Worm (Caenorhabditis elegans) whole organism, late embryonic: ENCODE data around the gene F42H10.2.

Experiments used
- C38D4.7 ChIP-seq: fragments of 200-800 bp; sonication (Bioruptor generic); optimal IDR thresholded peaks from 2 replicates; lab custom pipeline; 2018; ENCODE audit warnings: mild to moderate bottlenecking, missing genetic modification characterization, moderate library complexity, missing compliant biosample characterization
- F13H6.1 ChIP-seq: sonication (generic microtip); optimal IDR thresholded peaks from 2 replicates; lab custom pipeline; 2016; ENCODE audit warnings: missing genetic modification characterization, missing compliant biosample characterization
- K02D7.2 ChIP-seq: sonication (generic microtip); optimal IDR thresholded peaks from 2 replicates; lab custom pipeline; 2017; ENCODE audit warnings: mild to moderate bottlenecking, missing genetic modification characterization, missing compliant biosample characterization
- T23F11.4 ChIP-seq: fragments of 200-800 bp; sonication (Bioruptor generic); optimal IDR thresholded peaks from 2 replicates; lab custom pipeline; 2018; ENCODE audit warnings: mild to moderate bottlenecking, missing genetic modification characterization, missing compliant biosample characterization
- ama-1 ChIP-seq: fragments of 150-350 bp; optimal IDR thresholded peaks from 2 replicates; lab custom pipeline; 2014
- ceh-18 ChIP-seq: sonication (generic microtip); optimal IDR thresholded peaks from 2 replicates; lab custom pipeline; 2016; ENCODE audit warnings: missing genetic modification characterization, missing compliant biosample characterization
- ceh-2 ChIP-seq: sonication (generic microtip); optimal IDR thresholded peaks from 2 replicates; lab custom pipeline; 2016; ENCODE audit warnings: missing genotype, missing genetic modification characterization, missing compliant biosample characterization
- ceh-24 ChIP-seq: sonication (generic microtip); optimal IDR thresholded peaks from 2 replicates; lab custom pipeline; 2016; ENCODE audit warnings: mild to moderate bottlenecking, missing genetic modification characterization, missing compliant biosample characterization
- ceh-31 ChIP-seq: sonication (generic microtip); optimal IDR thresholded peaks from 2 replicates; lab custom pipeline; 2016; ENCODE audit warnings: missing genetic modification characterization, missing compliant biosample characterization
- ceh-45 ChIP-seq: fragments of 200-800 bp; sonication (Bioruptor generic); IDR thresholded peaks from 2 replicates; pipeline ENCODE4 v1.3.6; 2022; ENCODE audit warnings: missing genetic modification reagents, missing genetic modification characterization, missing compliant biosample characterization
- ceh-6 ChIP-seq: fragments of 200-800 bp; sonication (Bioruptor generic); optimal IDR thresholded peaks from 2 replicates; lab custom pipeline; 2018; ENCODE audit warnings: mild to moderate bottlenecking, missing genetic modification characterization, missing compliant biosample characterization
- che-1 ChIP-seq: sonication (generic microtip); optimal IDR thresholded peaks from 2 replicates; lab custom pipeline; 2016; ENCODE audit warnings: mild to moderate bottlenecking, missing genetic modification characterization, missing compliant biosample characterization
- dmd-4 ChIP-seq: sonication (generic microtip); optimal IDR thresholded peaks from 2 replicates; lab custom pipeline; 2016; ENCODE audit warnings: borderline replicate concordance, missing genetic modification characterization, missing compliant biosample characterization
- dve-1 ChIP-seq: sonication (generic microtip); optimal IDR thresholded peaks from 2 replicates; lab custom pipeline; 2017; ENCODE audit warnings: antibody characterized with exemption, mild to moderate bottlenecking, missing genetic modification characterization, missing compliant biosample characterization
- elt-4 ChIP-seq: sonication (generic microtip); optimal IDR thresholded peaks from 2 replicates; lab custom pipeline; 2016; ENCODE audit warnings: missing genetic modification characterization, missing compliant biosample characterization
- fkh-6 ChIP-seq: sonication (generic microtip); optimal IDR thresholded peaks from 2 replicates; lab custom pipeline; 2016; ENCODE audit warnings: missing genetic modification characterization, missing compliant biosample characterization
- hlh-13 ChIP-seq: fragments of 200-800 bp; sonication (Bioruptor generic); optimal IDR thresholded peaks from 2 replicates; lab custom pipeline; 2018; ENCODE audit warnings: mild to moderate bottlenecking, missing genetic modification characterization, missing compliant biosample characterization
- hlh-15 ChIP-seq: sonication (generic microtip); optimal IDR thresholded peaks from 2 replicates; lab custom pipeline; 2016; ENCODE audit warnings: missing genetic modification characterization, missing compliant biosample characterization
- hlh-6 ChIP-seq: sonication (generic microtip); optimal IDR thresholded peaks from 2 replicates; lab custom pipeline; 2016; ENCODE audit warnings: missing genotype, missing genetic modification characterization, missing compliant biosample characterization
- lim-6 ChIP-seq: sonication (generic microtip); optimal IDR thresholded peaks from 2 replicates; lab custom pipeline; 2016; ENCODE audit warnings: missing genetic modification characterization, missing compliant biosample characterization
- nfya-1 ChIP-seq: sonication (generic microtip); optimal IDR thresholded peaks from 2 replicates; lab custom pipeline; 2017; ENCODE audit warnings: missing genetic modification characterization, mild to moderate bottlenecking, missing compliant biosample characterization, antibody characterized with exemption, moderate library complexity
- nhr-11 ChIP-seq: fragments of 150-350 bp; optimal IDR thresholded peaks from 2 replicates; lab custom pipeline; 2014; ENCODE audit warnings: missing biosample characterization, missing genetic modification characterization
- nhr-232 ChIP-seq: sonication (generic microtip); optimal IDR thresholded peaks from 2 replicates; lab custom pipeline; 2016; ENCODE audit warnings: missing genetic modification characterization, missing compliant biosample characterization
- odd-2 ChIP-seq: sonication (generic microtip); optimal IDR thresholded peaks from 2 replicates; lab custom pipeline; 2017; ENCODE audit warnings: antibody characterized with exemption, mild to moderate bottlenecking, missing genetic modification characterization, missing compliant biosample characterization
- pag-3 ChIP-seq: sonication (generic microtip); optimal IDR thresholded peaks from 2 replicates; lab custom pipeline; 2016; ENCODE audit warnings: missing compliant biosample characterization, missing genetic modification characterization, borderline replicate concordance
- pax-1 ChIP-seq: fragments of 150-350 bp; optimal IDR thresholded peaks from 2 replicates; lab custom pipeline; 2014; ENCODE audit warnings: missing biosample characterization, missing genetic modification characterization
- pha-2 ChIP-seq: sonication (generic microtip); optimal IDR thresholded peaks from 2 replicates; lab custom pipeline; 2017; ENCODE audit warnings: mild to moderate bottlenecking, missing genetic modification characterization, missing compliant biosample characterization
- pha-4 ChIP-seq: fragments of 150-350 bp; optimal IDR thresholded peaks from 2 replicates; lab custom pipeline; 2018; ENCODE audit warnings: missing biosample characterization, missing genetic modification reagents, missing genetic modification characterization
- ref-2 ChIP-seq: sonication (generic microtip); optimal IDR thresholded peaks from 2 replicates; lab custom pipeline; 2016; ENCODE audit warnings: missing genetic modification characterization, missing compliant biosample characterization
- sox-2 ChIP-seq: fragments of 200-800 bp; sonication (Bioruptor generic); IDR thresholded peaks from 2 replicates; pipeline ENCODE4 v1.3.6; 2022; ENCODE audit warnings: missing genetic modification reagents, missing genetic modification characterization, missing compliant biosample characterization
- syd-9 ChIP-seq: sonication (generic microtip); optimal IDR thresholded peaks from 2 replicates; lab custom pipeline; 2016; ENCODE audit warnings: mild to moderate bottlenecking, missing genetic modification characterization, moderate library complexity, missing compliant biosample characterization
- tbx-2 ChIP-seq: sonication (generic microtip); optimal IDR thresholded peaks from 2 replicates; lab custom pipeline; 2016; ENCODE audit warnings: missing genetic modification characterization, missing compliant biosample characterization
- unc-3 ChIP-seq, 2 experiments: fragments of 200-800 bp in 1 of 2; sonication (Bioruptor generic) in 1 of 2; sonication (generic microtip) in 1 of 2; conservative IDR thresholded peaks in 1 of 2; optimal IDR thresholded peaks in 1 of 2; 2 replicates each; pipeline versions ENCODE4 v1.3.6 to Lab custom; 2016 to 2022; ENCODE audit warnings: missing compliant biosample characterization in 2 of 2, missing genetic modification characterization in 2 of 2, missing genetic modification reagents in 1 of 2
- unc-55 ChIP-seq: sonication (generic microtip); optimal IDR thresholded peaks from 2 replicates; lab custom pipeline; 2017; ENCODE audit warnings: missing biosample characterization, missing genetic modification reagents, missing genetic modification characterization
- unc-86 ChIP-seq: sonication (generic microtip); optimal IDR thresholded peaks from 2 replicates; lab custom pipeline; 2016; ENCODE audit warnings: missing genetic modification characterization, missing compliant biosample characterization
- ztf-16 ChIP-seq: sonication (generic microtip); optimal IDR thresholded peaks from 2 replicates; lab custom pipeline; 2017; ENCODE audit warnings: missing genetic modification characterization, missing compliant biosample characterization

F42H10.2 gene

ce11 chrIII:8457605-8458004 is 32.8 kb upstream of the F42H10.2 start:
- TF ChIP-seq lim-6 (tag; lab: Kevin White, UChicago) (no peak), ceh-45 (GFP tag; lab: Robert Waterston, UW) (no peak), K02D7.2 (tag; lab: Kevin White, UChicago) (no peak), sox-2 (GFP tag; lab: Robert Waterston, UW) (no peak), fkh-6 (tag; lab: Kevin White, UChicago) (no peak), ceh-18 (tag; lab: Kevin White, UChicago) (no peak), pha-4 (tag; lab: Kevin White, UChicago) (no peak), ceh-24 (no peak), pha-2 (no peak), hlh-13 (GFP tag; lab: Kevin White, UChicago) (no peak), unc-3 (GFP tag; conservative IDR thresholded peaks at IDR 0.05; lab: Robert Waterston, UW) (no peak), unc-3 (tag; optimal IDR thresholded peaks at IDR 0.05; lab: Kevin White, UChicago) (no peak), elt-4 (tag; lab: Kevin White, UChicago) (no peak), C38D4.7 (no peak), ceh-6 (GFP tag; lab: Kevin White, UChicago) (no peak), tbx-2 (tag; lab: Kevin White, UChicago) (no peak), T23F11.4 (no peak)

ce11 chrIII:8461410-8461809 is 29.0 kb upstream of the F42H10.2 start:
- TF ChIP-seq ztf-16 (tag; lab: Kevin White, UChicago), result no peak
- TF ChIP-seq nfya-1 (tag; lab: Kevin White, UChicago), result peak; percentile 95
- peak; percentile 8 for TF ChIP-seq unc-55 (GFP tag; lab: Kevin White, UChicago)
- TF ChIP-seq ceh-31, result peak; percentile 40
- TF ChIP-seq, all 69 proteins: peak for 3

DNA sequence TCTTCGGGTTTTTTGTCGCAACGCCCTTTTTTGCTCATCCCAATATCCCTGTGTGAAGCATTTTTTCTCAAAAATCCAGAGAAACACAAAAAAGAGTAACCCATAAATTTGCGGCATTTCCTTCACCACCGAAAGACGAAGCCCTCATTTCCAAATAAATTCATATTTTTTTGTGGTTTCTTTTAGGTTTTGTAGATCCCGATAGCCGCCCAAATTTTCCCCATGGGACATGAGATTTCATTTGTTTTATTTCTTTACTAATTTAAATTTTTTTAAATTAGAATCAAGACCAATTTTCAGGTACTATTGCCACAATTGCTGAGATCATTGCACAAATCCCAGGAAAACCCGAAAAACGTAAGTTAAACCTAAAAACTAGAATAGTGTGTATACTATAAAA is 23.7 kb upstream of the F42H10.2 start, which contains the start of gene mig-39:
Gene mig-39, plus strand, starts transcription at position 301 of the 400 bp plus-strand sequence.
- TF ChIP-seq ama-1 (lab: Kevin White, UChicago) (no peak), pag-3 (tag; lab: Kevin White, UChicago) (no peak), ceh-2 (no peak), dmd-4 (tag; lab: Kevin White, UChicago) (no peak)

DNA sequence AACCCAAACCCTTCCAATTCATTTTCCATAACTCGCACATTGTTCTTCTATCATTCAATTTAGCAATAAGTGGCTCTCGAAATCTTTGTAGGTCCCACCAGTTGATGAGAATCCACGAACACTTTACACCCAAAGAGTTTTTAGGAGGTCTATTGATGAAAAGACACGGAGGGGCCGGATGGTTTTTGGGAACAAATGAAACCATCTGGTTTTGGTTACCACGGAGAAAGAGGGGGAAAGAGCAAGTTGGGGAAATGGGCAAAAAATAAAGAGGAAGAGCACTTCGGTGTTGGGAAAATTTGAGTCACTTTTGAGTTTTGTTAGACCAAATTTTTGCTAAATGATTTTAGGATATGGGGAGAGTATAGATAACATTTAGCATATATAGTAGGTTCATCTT is 22.9 kb upstream of the F42H10.2 start:
- no peak for TF ChIP-seq elt-4 (tag; lab: Kevin White, UChicago)
- no peak for TF ChIP-seq nfya-1 (tag; lab: Kevin White, UChicago)
- no peak for TF ChIP-seq unc-86 (tag; lab: Kevin White, UChicago)
- TF ChIP-seq ref-2 (tag; lab: Kevin White, UChicago), result no peak
- no peak for TF ChIP-seq pax-1 (tag; lab: Kevin White, UChicago)
- no peak for TF ChIP-seq che-1 (tag; lab: Kevin White, UChicago)
- TF ChIP-seq hlh-15, result no peak
- no peak for TF ChIP-seq hlh-6 (tag; lab: Kevin White, UChicago)
- no peak for TF ChIP-seq unc-55 (GFP tag; lab: Kevin White, UChicago)
- no peak for TF ChIP-seq dve-1 (tag; lab: Kevin White, UChicago)

DNA sequence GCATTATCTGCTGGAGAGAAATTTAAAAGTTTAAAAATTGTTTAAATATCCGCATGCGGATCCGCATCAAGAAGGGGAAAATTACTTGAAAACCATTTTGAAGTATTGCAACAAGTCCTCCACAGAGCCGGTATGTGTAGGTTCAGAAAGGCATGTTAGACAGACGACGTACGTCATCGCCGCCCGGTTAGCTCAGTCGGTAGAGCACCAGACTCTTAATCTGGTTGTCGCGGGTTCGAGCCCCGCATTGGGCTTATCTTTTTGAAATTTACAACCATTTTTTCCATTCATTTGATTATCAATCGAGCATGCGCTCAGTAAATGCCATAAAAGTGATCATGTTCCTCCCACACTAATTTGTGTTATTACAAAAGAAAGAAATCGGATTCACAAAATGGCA is 17.1 kb upstream of the F42H10.2 start:
- TF ChIP-seq unc-3 (GFP tag; conservative IDR thresholded peaks at IDR 0.05; lab: Robert Waterston, UW) (no peak), unc-3 (tag; optimal IDR thresholded peaks at IDR 0.05; lab: Kevin White, UChicago) (no peak), ama-1 (lab: Kevin White, UChicago) (no peak), F13H6.1 (tag; lab: Kevin White, UChicago) (no peak), odd-2 (tag; lab: Kevin White, UChicago) (no peak), K02D7.2 (tag; lab: Kevin White, UChicago) (no peak), pha-2 (no peak), ceh-6 (GFP tag; lab: Kevin White, UChicago) (no peak), pha-4 (tag; lab: Kevin White, UChicago) (no peak), nhr-232 (tag; lab: Kevin White, UChicago) (no peak), syd-9 (tag; lab: Kevin White, UChicago) (no peak), nhr-11 (tag; lab: Kevin White, UChicago) (no peak)
- TF ChIP-seq, all 69 proteins: peak for 0
